Fruit fly (Drosophila melanogaster) whole organism, embryonic: ENCODE results near the gene drn.

Experiments used
- Antp ChIP-seq: fragments of 200-800 bp; sonication (Bioruptor generic); optimal IDR thresholded peaks from 3 replicates; lab custom pipeline; 2016; ENCODE audit warnings: missing biosample characterization, missing genetic modification characterization
- BtbVII ChIP-seq: fragments of 200-800 bp; sonication (Bioruptor generic); optimal IDR thresholded peaks from 3 replicates; lab custom pipeline; 2017; ENCODE audit warnings: missing biosample characterization, mild to moderate bottlenecking, missing genetic modification characterization
- CG10431 ChIP-seq: fragments of 200-800 bp; sonication (Bioruptor generic); optimal IDR thresholded peaks from 3 replicates; lab custom pipeline; 2018; ENCODE audit warnings: missing biosample characterization, mild to moderate bottlenecking, missing genetic modification characterization
- CG10543 ChIP-seq: fragments of 200-800 bp; sonication (Bioruptor generic); optimal IDR thresholded peaks from 3 replicates; lab custom pipeline; 2017; ENCODE audit warnings: missing biosample characterization, mild to moderate bottlenecking, missing genetic modification characterization, moderate library complexity
- CG13296 ChIP-seq: fragments of 200-800 bp; sonication (Bioruptor generic); optimal IDR thresholded peaks from 3 replicates; lab custom pipeline; 2018; ENCODE audit warnings: missing biosample characterization, mild to moderate bottlenecking, missing genetic modification characterization
- CG13894 ChIP-seq: fragments of 200-800 bp; sonication (Bioruptor generic); optimal IDR thresholded peaks from 3 replicates; lab custom pipeline; 2018; ENCODE audit warnings: missing biosample characterization, mild to moderate bottlenecking, missing genetic modification characterization, moderate library complexity
- CG15011 ChIP-seq: fragments of 200-800 bp; sonication (Bioruptor generic); optimal IDR thresholded peaks from 3 replicates; lab custom pipeline; 2018; ENCODE audit warnings: missing biosample characterization, mild to moderate bottlenecking, missing genetic modification characterization
- CG15269 ChIP-seq: fragments of 200-800 bp; sonication (Bioruptor generic); optimal IDR thresholded peaks from 2 replicates; lab custom pipeline; 2018; ENCODE audit warnings: missing biosample characterization, mild to moderate bottlenecking, missing genetic modification characterization, moderate library complexity
- CG15514 ChIP-seq: fragments of 200-800 bp; sonication (Bioruptor generic); optimal IDR thresholded peaks from 3 replicates; lab custom pipeline; 2017; ENCODE audit warnings: missing biosample characterization, missing genetic modification characterization, mild to moderate bottlenecking, moderate library complexity, missing genetic modification reagents
- CG1792 ChIP-seq: fragments of 200-800 bp; sonication (Bioruptor generic); optimal IDR thresholded peaks from 2 replicates; lab custom pipeline; 2016; ENCODE audit warnings: missing biosample characterization, missing genetic modification characterization
- CG2678 ChIP-seq: fragments of 200-800 bp; sonication (Bioruptor generic); optimal IDR thresholded peaks from 3 replicates; lab custom pipeline; 2019; ENCODE audit warnings: missing biosample characterization, mild to moderate bottlenecking, missing genetic modification characterization, moderate library complexity
- CG2712 ChIP-seq: fragments of 200-800 bp; optimal IDR thresholded peaks from 3 replicates; lab custom pipeline; 2019; ENCODE audit warnings: missing biosample characterization, mild to moderate bottlenecking, missing genetic modification characterization, moderate library complexity
- CG2875 ChIP-seq: fragments of 200-800 bp; sonication (Bioruptor generic); optimal IDR thresholded peaks from 2 replicates; lab custom pipeline; 2017; ENCODE audit warnings: missing biosample characterization, mild to moderate bottlenecking, missing genetic modification characterization, missing genetic modification reagents
- CG33213 ChIP-seq: fragments of 200-800 bp; sonication (Bioruptor generic); optimal IDR thresholded peaks from 3 replicates; lab custom pipeline; 2016; ENCODE audit warnings: missing biosample characterization, missing genetic modification characterization
- CG33557 ChIP-seq: fragments of 200-800 bp; sonication (Bioruptor generic); optimal IDR thresholded peaks from 2 replicates; lab custom pipeline; 2019; ENCODE audit warnings: missing biosample characterization, mild to moderate bottlenecking, missing genetic modification characterization, moderate library complexity
- CG3407 ChIP-seq: fragments of 200-800 bp; sonication (Bioruptor generic); optimal IDR thresholded peaks from 2 replicates; lab custom pipeline; 2018; ENCODE audit warnings: missing biosample characterization, mild to moderate bottlenecking, missing genetic modification characterization
- CG3838 ChIP-seq: fragments of 200-800 bp; sonication (Bioruptor generic); optimal IDR thresholded peaks from 3 replicates; lab custom pipeline; 2016; ENCODE audit warnings: missing biosample characterization, missing genetic modification characterization
- CG4707 ChIP-seq: fragments of 200-800 bp; sonication (Bioruptor generic); optimal IDR thresholded peaks from 2 replicates; lab custom pipeline; 2018; ENCODE audit warnings: missing biosample characterization, mild to moderate bottlenecking, missing genetic modification characterization, moderate library complexity
- CG6254 ChIP-seq: fragments of 200-800 bp; sonication (Bioruptor generic); optimal IDR thresholded peaks from 3 replicates; lab custom pipeline; 2017; ENCODE audit warnings: mild to moderate bottlenecking, missing biosample characterization, missing genetic modification reagents, missing genetic modification characterization
- CG7839 ChIP-seq: fragments of 200-800 bp; sonication (Bioruptor generic); optimal IDR thresholded peaks from 3 replicates; lab custom pipeline; 2018; ENCODE audit warnings: missing biosample characterization, mild to moderate bottlenecking, missing genetic modification characterization, moderate library complexity
- CG8290 ChIP-seq, 3 experiments: fragments of 200-800 bp; sonication (Bioruptor generic); optimal IDR thresholded peaks; 2 replicates each; lab custom pipeline; 2016 to 2019; ENCODE audit warnings: missing biosample characterization in 3 of 3, missing genetic modification characterization in 3 of 3, mild to moderate bottlenecking in 2 of 3, moderate library complexity in 1 of 3
- CHES-1-like ChIP-seq: fragments of 200-800 bp; sonication (Bioruptor generic); optimal IDR thresholded peaks from 2 replicates; lab custom pipeline; 2016; ENCODE audit warnings: missing biosample characterization, missing genetic modification characterization
- Doc3 ChIP-seq: fragments of 200-800 bp; sonication (Bioruptor generic); IDR thresholded peaks from 3 replicates; pipeline ENCODE4 v1.3.6; 2022; ENCODE audit warnings: missing biosample characterization, missing genetic modification characterization; ENCODE audit not compliant: partially characterized antibody
- Fer3 ChIP-seq: fragments of 200-800 bp; sonication (Bioruptor generic); optimal IDR thresholded peaks from 2 replicates; lab custom pipeline; 2018; ENCODE audit warnings: missing biosample characterization, mild to moderate bottlenecking, missing genetic modification characterization, moderate library complexity
- GATAe ChIP-seq: fragments of 200-800 bp; sonication (Bioruptor generic); conservative IDR thresholded peaks from 2 replicates; pipeline ENCODE4 v1.3.6; 2022; ENCODE audit warnings: missing biosample characterization, missing genetic modification characterization
- MTF-1 ChIP-seq: fragments of 200-800 bp; sonication (Bioruptor generic); optimal IDR thresholded peaks from 2 replicates; lab custom pipeline; 2018; ENCODE audit warnings: missing biosample characterization, mild to moderate bottlenecking, missing genetic modification characterization, borderline replicate concordance
- Med ChIP-seq: fragments of 200-800 bp; sonication (Bioruptor generic); peaks from one replicate; lab custom pipeline; 2016; ENCODE audit warnings: missing biosample characterization, missing genetic modification characterization, mild to moderate bottlenecking, inconsistent platforms, moderate library complexity
- Nf-YB ChIP-seq: fragments of 200-800 bp; sonication (Bioruptor generic); optimal IDR thresholded peaks from 3 replicates; lab custom pipeline; 2019; ENCODE audit warnings: missing biosample characterization, mild to moderate bottlenecking, missing genetic modification characterization, moderate library complexity
- Nf-YC ChIP-seq: fragments of 200-800 bp; optimal IDR thresholded peaks from 3 replicates; lab custom pipeline; 2019; ENCODE audit warnings: missing biosample characterization, mild to moderate bottlenecking, missing genetic modification characterization, moderate library complexity
- PHDP ChIP-seq: fragments of 200-800 bp; sonication (Bioruptor generic); optimal IDR thresholded peaks from 3 replicates; lab custom pipeline; 2018; ENCODE audit warnings: missing biosample characterization, mild to moderate bottlenecking, missing genetic modification characterization, moderate library complexity
- Rfx ChIP-seq: fragments of 200-800 bp; sonication (Bioruptor generic); IDR thresholded peaks from 2 replicates; pipeline ENCODE4 v1.3.6; 2022; ENCODE audit warnings: missing biosample characterization, missing genetic modification characterization
- Sry-β ChIP-seq: fragments of 200-800 bp; sonication (Bioruptor generic); optimal IDR thresholded peaks from 2 replicates; lab custom pipeline; 2018; ENCODE audit warnings: missing biosample characterization, mild to moderate bottlenecking, missing genetic modification characterization, moderate library complexity
- Stat92E ChIP-seq, 3 experiments: fragments of >200 bp in 2 of 3; fragments of 200-800 bp in 1 of 3; sonication (Bioruptor generic) in 1 of 3; optimal IDR thresholded peaks; 2 replicates each; lab custom pipeline; 2017 to 2019; ENCODE audit warnings: missing biosample characterization in 3 of 3, missing genetic modification characterization in 3 of 3, mild to moderate bottlenecking in 1 of 3, moderate library complexity in 1 of 3
- ac ChIP-seq: fragments of 200-800 bp; sonication (Bioruptor generic); optimal IDR thresholded peaks from 3 replicates; lab custom pipeline; 2017; ENCODE audit warnings: missing biosample characterization, mild to moderate bottlenecking, missing genetic modification characterization
- ase ChIP-seq: fragments of 200-800 bp; sonication (Bioruptor generic); IDR thresholded peaks from 3 replicates; pipeline ENCODE4 v1.3.6; 2022; ENCODE audit warnings: missing biosample characterization, missing genetic modification characterization
- chinmo ChIP-seq: fragments of 200-800 bp; sonication (Bioruptor generic); IDR thresholded peaks from 4 replicates; pipeline ENCODE4 v1.3.6; 2022; ENCODE audit warnings: missing biosample characterization, missing genetic modification characterization; ENCODE audit not compliant: partially characterized antibody
- dmrt11E ChIP-seq: fragments of 200-800 bp; sonication (Bioruptor generic); optimal IDR thresholded peaks from 3 replicates; lab custom pipeline; 2018; ENCODE audit warnings: missing biosample characterization, mild to moderate bottlenecking, missing genetic modification characterization, moderate library complexity
- exex ChIP-seq: fragments of 200-800 bp; sonication (Bioruptor generic); optimal IDR thresholded peaks from 4 replicates; lab custom pipeline; 2018; ENCODE audit warnings: missing biosample characterization, mild to moderate bottlenecking, missing genetic modification characterization, moderate library complexity
- gem ChIP-seq: fragments of 200-800 bp; sonication (Bioruptor generic); optimal IDR thresholded peaks from 2 replicates; lab custom pipeline; 2019; ENCODE audit warnings: missing biosample characterization, mild to moderate bottlenecking, missing genetic modification characterization, moderate library complexity
- gsb-n ChIP-seq: fragments of 200-800 bp; sonication (Bioruptor generic); optimal IDR thresholded peaks from 3 replicates; lab custom pipeline; 2018; ENCODE audit warnings: missing biosample characterization, mild to moderate bottlenecking, missing genetic modification characterization
- lab ChIP-seq: fragments of 200-800 bp; sonication (Bioruptor generic); optimal IDR thresholded peaks from 3 replicates; lab custom pipeline; 2017; ENCODE audit warnings: missing biosample characterization, missing genetic modification characterization, mild to moderate bottlenecking, moderate library complexity, missing genetic modification reagents
- nau ChIP-seq: fragments of 200-800 bp; sonication (Bioruptor generic); optimal IDR thresholded peaks from 3 replicates; lab custom pipeline; 2017; ENCODE audit warnings: missing biosample characterization, mild to moderate bottlenecking, missing genetic modification characterization, missing genetic modification reagents
- oc ChIP-seq: fragments of 200-800 bp; sonication (Bioruptor generic); optimal IDR thresholded peaks from 2 replicates; lab custom pipeline; 2018; ENCODE audit warnings: missing biosample characterization, mild to moderate bottlenecking, missing genetic modification characterization, moderate library complexity
- odd ChIP-seq: fragments of 200-800 bp; sonication (Bioruptor generic); optimal IDR thresholded peaks from 2 replicates; lab custom pipeline; 2017; ENCODE audit warnings: missing biosample characterization, mild to moderate bottlenecking, missing genetic modification characterization
- shn ChIP-seq: fragments of 200-800 bp; sonication (Bioruptor generic); optimal IDR thresholded peaks from 3 replicates; lab custom pipeline; 2016; ENCODE audit warnings: missing biosample characterization, missing genetic modification characterization
- sug ChIP-seq: fragments of 200-800 bp; optimal IDR thresholded peaks from 2 replicates; lab custom pipeline; 2019; ENCODE audit warnings: missing biosample characterization, mild to moderate bottlenecking, missing genetic modification characterization, moderate library complexity
- tgo ChIP-seq: fragments of 200-800 bp; sonication (Bioruptor generic); IDR thresholded peaks from 3 replicates; pipeline ENCODE4 v1.3.6; 2022; ENCODE audit warnings: missing biosample characterization, missing genetic modification characterization
- tx ChIP-seq: fragments of 200-800 bp; sonication (Bioruptor generic); optimal IDR thresholded peaks from 2 replicates; lab custom pipeline; 2016; ENCODE audit warnings: missing biosample characterization, missing genetic modification characterization

Gene drn

dm6 chr3R:9390201-9390600 lies 50.2 kb downstream of the drn start (continued):
- TF ChIP-seq Med (GFP tag; lab: Kevin White, UChicago) (peak; percentile 65), CG10431 (GFP tag; lab: Kevin White, UChicago) (peak; percentile 22), CG13296 (GFP tag; lab: Kevin White, UChicago) (peak; percentile 18), CG4707 (GFP tag; lab: Kevin White, UChicago) (peak; percentile 17), exex (tag; lab: Kevin White, UChicago) (peak; percentile 24), CG6254 (GFP tag; lab: Kevin White, UChicago) (peak; percentile 7), Stat92E (GFP tag; optimal IDR thresholded peaks at IDR 0.05; lab: Kevin White, UChicago) (no peak), CG10543 (GFP tag; lab: Kevin White, UChicago) (peak; percentile 34), CHES-1-like (GFP tag; lab: Kevin White, UChicago) (no peak), Antp (no peak), CG7839 (peak; percentile 0), odd (GFP tag; lab: Kevin White, UChicago) (peak; percentile 6), CG2875 (GFP tag; lab: Kevin White, UChicago) (peak; percentile 25), CG8290 (GFP tag; optimal IDR thresholded peaks at IDR 0.05; lab: Kevin White, UChicago) (no peak), CG8290 (tag; optimal IDR thresholded peaks at IDR 0.05; lab: Kevin White, UChicago) (peak in 1 of 2 experiments; percentile 14), tx (GFP tag; lab: Kevin White, UChicago) (no peak), CG15011 (GFP tag; lab: Kevin White, UChicago) (peak; percentile 33), lab (GFP tag; lab: Kevin White, UChicago) (peak; percentile 36), BtbVII (peak; percentile 59), PHDP (tag; lab: Kevin White, UChicago) (peak; percentile 48), oc (tag; lab: Kevin White, UChicago) (peak; percentile 64), Doc3 (GFP tag; lab: Robert Waterston, UW) (no peak), shn (no peak), gem (tag; lab: Kevin White, UChicago) (peak; percentile 9), sug (tag; lab: Kevin White, UChicago) (no peak), gsb-n (tag; lab: Kevin White, UChicago) (peak; percentile 34), GATAe (GFP tag; lab: Robert Waterston, UW) (no peak), Sry-β (GFP tag; lab: Kevin White, UChicago) (no peak), Nf-YB (GFP tag; lab: Kevin White, UChicago) (peak; percentile 39), CG2712 (tag; lab: Kevin White, UChicago) (peak; percentile 2), Fer3 (tag; lab: Kevin White, UChicago) (peak; percentile 20), MTF-1 (GFP tag; lab: Kevin White, UChicago) (peak; percentile 57), Rfx (GFP tag; lab: Robert Waterston, UW) (no peak), ac (GFP tag; lab: Kevin White, UChicago) (no peak), ase (no peak), CG15514 (peak; percentile 51), CG33557 (peak; percentile 51), chinmo (GFP tag; lab: Robert Waterston, UW) (0 out of 4 replicates have a peak, but pooled peaks have one; percentile 15), CG13894 (tag; lab: Kevin White, UChicago) (peak; percentile 34), CG2678 (tag; lab: Kevin White, UChicago) (peak; percentile 40), CG1792 (GFP tag; lab: Kevin White, UChicago) (no peak), CG3407 (peak; percentile 30), nau (GFP tag; lab: Kevin White, UChicago) (peak; percentile 4), CG33213 (GFP tag; lab: Kevin White, UChicago) (no peak), dmrt11E (peak; percentile 39), CG15269 (peak; percentile 5), Nf-YC (tag; lab: Kevin White, UChicago) (peak; percentile 41), CG3838 (GFP tag; lab: Kevin White, UChicago) (no peak), tgo (GFP tag; lab: Robert Waterston, UW) (no peak)
